Fruit fly (Drosophila melanogaster): ENCODE data around the gene CG6204.

The CG6204 gene

DNA sequence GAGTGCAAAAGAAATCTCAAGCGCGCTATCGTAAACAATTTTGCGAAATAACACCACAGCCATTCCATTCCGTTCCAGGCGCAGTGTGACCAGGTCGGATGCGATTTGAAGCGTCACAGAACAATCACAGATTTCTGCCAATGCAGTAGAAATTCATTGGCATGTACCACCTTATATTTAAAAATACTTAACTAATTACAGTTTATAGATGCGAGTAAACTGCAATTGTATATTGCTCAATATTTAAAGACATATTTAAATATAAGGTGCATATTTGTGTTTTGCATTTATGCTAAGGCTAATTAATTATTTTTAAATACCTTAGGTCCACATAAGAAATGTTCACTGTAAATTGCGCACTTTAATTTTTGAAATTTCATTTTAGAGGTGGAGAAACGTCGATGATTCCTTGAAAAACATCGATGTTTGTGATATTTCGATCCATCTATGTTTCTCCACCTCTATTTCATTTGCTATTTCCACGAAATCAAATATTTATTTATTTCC lies at the start of gene CG6204, which contains the start of gene SMC6 (continued):
- TF ChIP-seq Doc2 (GFP tag; IDR thresholded peaks at IDR 0.05) (peak; percentile 89), chif (GFP tag; optimal IDR thresholded peaks at IDR 0.05) (peak; percentile 83 to 91), Lpt (GFP tag; optimal IDR thresholded peaks at IDR 0.05) (no peak), CG3726 (GFP tag; IDR thresholded peaks at IDR 0.05) (peak; percentile 86), Med (GFP tag) (peak; percentile 96), cato (GFP tag; optimal IDR thresholded peaks at IDR 0.05; ENCODE audit: borderline replicate concordance) (peak; percentile 83), sna (GFP tag; IDR thresholded peaks at IDR 0.05; ENCODE audit: partially characterized antibody) (no peak), grn (GFP tag; optimal IDR thresholded peaks at IDR 0.05) (no peak), CG13287 (GFP tag; IDR thresholded peaks at IDR 0.05; ENCODE audit: partially characterized antibody) (peak; percentile 52), cas (GFP tag; IDR thresholded peaks at IDR 0.05) (peak; percentile 76; the same call in 1 of the 2 replicates), CG14441 (GFP tag; IDR thresholded peaks at IDR 0.05) (peak; percentile 95), HmgD (GFP tag; optimal IDR thresholded peaks at IDR 0.05) (peak; percentile 39), CG12236 (GFP tag; optimal IDR thresholded peaks at IDR 0.05) (peak; percentile 66), pan (optimal IDR thresholded peaks at IDR 0.05) (no peak), pan (GFP tag; optimal IDR thresholded peaks at IDR 0.05 in 1 of 2, IDR thresholded peaks at IDR 0.05 in 1 of 2) (peak in 1 of 2 experiments; percentile 96), TFAM (GFP tag; optimal IDR thresholded peaks at IDR 0.05) (peak; percentile 62), ATbp (GFP tag; optimal IDR thresholded peaks at IDR 0.05) (peak; percentile 90), CG11695 (GFP tag; IDR thresholded peaks at IDR 0.05) (peak; percentile 95), Dbx (GFP tag; IDR thresholded peaks at IDR 0.05) (peak; percentile 95), gt (GFP tag; IDR thresholded peaks at IDR 0.05) (peak; percentile 67; the same call in 1 of the 2 replicates), otp (GFP tag; IDR thresholded peaks at IDR 0.05) (peak; percentile 84), Nf-YA (GFP tag; IDR thresholded peaks at IDR 0.05) (peak; percentile 75), CG17385 (GFP tag; optimal IDR thresholded peaks at IDR 0.05) (peak; percentile 90), abd-A (tag; optimal IDR thresholded peaks at IDR 0.05) (no peak), fd102C (GFP tag; optimal IDR thresholded peaks at IDR 0.05) (peak; percentile 52), sob (GFP tag; IDR thresholded peaks at IDR 0.05) (peak; percentile 95), CG6854 (GFP tag; optimal IDR thresholded peaks at IDR 0.05) (peak; percentile 82), Dp (GFP tag; optimal IDR thresholded peaks at IDR 0.05) (peak; percentile 69), CG18619 (GFP tag; optimal IDR thresholded peaks at IDR 0.05) (peak; percentile 92), Ravus (GFP tag; IDR thresholded peaks at IDR 0.05) (peak; percentile 90), HLH3B (GFP tag; IDR thresholded peaks at IDR 0.05) (peak; percentile 92), dmrt99B (tag; optimal IDR thresholded peaks at IDR 0.05) (peak; percentile 95), CG12104 (GFP tag; optimal IDR thresholded peaks at IDR 0.05) (peak; percentile 83), CG15601 (tag; optimal IDR thresholded peaks at IDR 0.05) (peak; percentile 87), grau (tag; optimal IDR thresholded peaks at IDR 0.05) (peak; percentile 100), CG14710 (tag; optimal IDR thresholded peaks at IDR 0.05) (peak; percentile 94), zen (tag; optimal IDR thresholded peaks at IDR 0.05) (peak; percentile 95), Fer3 (tag; optimal IDR thresholded peaks at IDR 0.05) (peak; percentile 97), vvl (GFP tag; IDR thresholded peaks at IDR 0.05) (peak; percentile 97), p53 (GFP tag; optimal IDR thresholded peaks at IDR 0.05) (no peak), CG34224 (GFP tag; IDR thresholded peaks at IDR 0.05; ENCODE audit: partially characterized antibody) (0 out of 3 replicates have a peak, but pooled peaks have one; percentile 23), CG10321 (GFP tag; IDR thresholded peaks at IDR 0.05) (peak; percentile 67; the same call in 1 of the 2 replicates), CG12942 (GFP tag; optimal IDR thresholded peaks at IDR 0.05) (peak; percentile 85), Side (GFP tag; optimal IDR thresholded peaks at IDR 0.05) (peak; percentile 76), CG31224 (GFP tag; IDR thresholded peaks at IDR 0.05) (peak; percentile 89), CG7556 (GFP tag; optimal IDR thresholded peaks at IDR 0.05) (peak; percentile 93), tll (GFP tag; optimal IDR thresholded peaks at IDR 0.05) (peak; percentile 32 to 43), gcm2 (GFP tag; optimal IDR thresholded peaks at IDR 0.05) (peak; percentile 57), CG17802 (tag; optimal IDR thresholded peaks at IDR 0.05) (peak; percentile 75), CG17829 (tag; optimal IDR thresholded peaks at IDR 0.05) (peak; percentile 95)
